Worm (Caenorhabditis elegans) whole organism, late embryonic: ENCODE data around the gene C10A4.4.

Experiments
- ama-1 ChIP-seq: fragments of 150-350 bp; optimal IDR thresholded peaks from 2 replicates; lab custom pipeline; 2014
- ceh-9 ChIP-seq: sonication (generic microtip); optimal IDR thresholded peaks from 2 replicates; lab custom pipeline; 2016; ENCODE audit warnings: mild to moderate bottlenecking, missing genetic modification characterization, inconsistent platforms, missing compliant biosample characterization
- elt-2 ChIP-seq: sonication (generic microtip); optimal IDR thresholded peaks from 2 replicates; lab custom pipeline; 2016; ENCODE audit warnings: missing genetic modification reagents, missing genetic modification characterization, missing compliant biosample characterization
- nhr-11 ChIP-seq: fragments of 150-350 bp; optimal IDR thresholded peaks from 2 replicates; lab custom pipeline; 2014; ENCODE audit warnings: missing biosample characterization, missing genetic modification characterization
- pag-3 ChIP-seq: sonication (generic microtip); optimal IDR thresholded peaks from 2 replicates; lab custom pipeline; 2016; ENCODE audit warnings: missing compliant biosample characterization, missing genetic modification characterization, borderline replicate concordance
- pha-4 ChIP-seq: fragments of 150-350 bp; optimal IDR thresholded peaks from 2 replicates; lab custom pipeline; 2018; ENCODE audit warnings: missing biosample characterization, missing genetic modification reagents, missing genetic modification characterization
- rnt-1 ChIP-seq: sonication (generic microtip); optimal IDR thresholded peaks from 2 replicates; lab custom pipeline; 2016; ENCODE audit warnings: missing genetic modification characterization, missing compliant biosample characterization
- sox-2 ChIP-seq: fragments of 200-800 bp; sonication (Bioruptor generic); IDR thresholded peaks from 2 replicates; pipeline ENCODE4 v1.3.6; 2022; ENCODE audit warnings: missing genetic modification reagents, missing genetic modification characterization, missing compliant biosample characterization
- syd-9 ChIP-seq: sonication (generic microtip); optimal IDR thresholded peaks from 2 replicates; lab custom pipeline; 2016; ENCODE audit warnings: mild to moderate bottlenecking, missing genetic modification characterization, moderate library complexity, missing compliant biosample characterization
- unc-55 ChIP-seq: sonication (generic microtip); optimal IDR thresholded peaks from 2 replicates; lab custom pipeline; 2017; ENCODE audit warnings: missing biosample characterization, missing genetic modification reagents, missing genetic modification characterization

- TF ChIP-seq rnt-1 (tag; lab: Kevin White, UChicago) (no peak), pha-4 (tag; lab: Kevin White, UChicago) (no peak), elt-2 (no peak), ama-1 (no peak), unc-55 (GFP tag; lab: Kevin White, UChicago) (no peak), sox-2 (GFP tag; lab: Robert Waterston, UW) (no peak), nhr-11 (tag; lab: Kevin White, UChicago) (no peak), syd-9 (tag; lab: Kevin White, UChicago) (no peak), pag-3 (tag; lab: Kevin White, UChicago) (no peak), ceh-9 (tag; lab: Kevin White, UChicago) (no peak)
These were observed 39.2 kb downstream of the C10A4.4 start for ce11 chrX:7440102-7440501.
